Fruit fly (Drosophila melanogaster): ENCODE measurements around the gene Rab9D.

Rab9D gene

DNA sequence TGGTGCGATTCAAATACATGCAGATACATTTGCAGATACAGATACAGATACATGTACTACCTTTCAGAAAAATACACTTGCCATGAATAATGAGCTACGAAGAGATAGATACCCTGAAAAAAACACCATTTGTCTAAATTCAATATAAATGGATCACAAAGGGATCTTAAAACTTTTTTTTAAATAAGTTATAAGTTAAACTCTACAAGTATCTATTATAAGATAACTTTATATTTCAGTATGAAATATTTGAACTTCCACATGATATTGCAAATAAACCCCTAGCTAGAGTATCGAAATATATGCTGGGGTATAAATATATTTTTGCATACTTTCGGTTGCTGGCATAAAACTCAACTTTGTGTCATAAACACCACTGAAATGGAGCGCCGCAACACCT lies 27.5 kb upstream of the Rab9D start (continued):
- TF ChIP-seq CG11762 (GFP tag; optimal IDR thresholded peaks at IDR 0.05; ENCODE audit: insufficient read depth) (peak; percentile 14), Ets96B (tag; optimal IDR thresholded peaks at IDR 0.05) (peak; percentile 68), fd85E (GFP tag; optimal IDR thresholded peaks at IDR 0.05) (no peak), acj6 (GFP tag; optimal IDR thresholded peaks at IDR 0.05) (peak; percentile 71), Sox15 (GFP tag; optimal IDR thresholded peaks at IDR 0.05) (no peak), svp (GFP tag) (peak; percentile 77), CG7368 (GFP tag; optimal IDR thresholded peaks at IDR 0.05) (peak; percentile 49), dac (GFP tag; optimal IDR thresholded peaks at IDR 0.05) (peak; percentile 42), CG16779 (tag; optimal IDR thresholded peaks at IDR 0.05) (peak; percentile 5), CG15336 (GFP tag; IDR thresholded peaks at IDR 0.05) (peak; percentile 89), CG6163 (GFP tag; IDR thresholded peaks at IDR 0.05) (peak; percentile 73), CG11294 (GFP tag; IDR thresholded peaks at IDR 0.05) (peak; percentile 65), Blimp-1 (GFP tag; optimal IDR thresholded peaks at IDR 0.05) (peak; percentile 25), vri (GFP tag; optimal IDR thresholded peaks at IDR 0.05) (peak; percentile 15), net (GFP tag; optimal IDR thresholded peaks at IDR 0.05) (peak; percentile 64), Eip78C (GFP tag) (peak; percentile 94), CG3919 (GFP tag; optimal IDR thresholded peaks at IDR 0.05) (peak; percentile 72), CG8119 (GFP tag; IDR thresholded peaks at IDR 0.05) (peak; percentile 86), CG1621 (tag; optimal IDR thresholded peaks at IDR 0.05) (peak; percentile 13), spab (GFP tag; optimal IDR thresholded peaks at IDR 0.05) (peak; percentile 36), eg (GFP tag; IDR thresholded peaks at IDR 0.05) (peak; percentile 84), CG34406 (GFP tag; optimal IDR thresholded peaks at IDR 0.05) (peak; percentile 69), Eip75B (GFP tag; optimal IDR thresholded peaks at IDR 0.05) (peak; percentile 56), Lpt (GFP tag; optimal IDR thresholded peaks at IDR 0.05) (peak; percentile 65), OdsH (GFP tag; optimal IDR thresholded peaks at IDR 0.05) (peak; percentile 82), CG11902 (GFP tag; optimal IDR thresholded peaks at IDR 0.05) (peak; percentile 22), Sox14 (GFP tag; optimal IDR thresholded peaks at IDR 0.05) (peak; percentile 54), CG31627 (GFP tag; optimal IDR thresholded peaks at IDR 0.05) (peak; percentile 44), CG4318 (GFP tag; optimal IDR thresholded peaks at IDR 0.05) (peak; percentile 82), Gug (GFP tag; IDR thresholded peaks at IDR 0.05) (peak; percentile 76), Hr4 (GFP tag; optimal IDR thresholded peaks at IDR 0.05) (peak; percentile 78)

DNA sequence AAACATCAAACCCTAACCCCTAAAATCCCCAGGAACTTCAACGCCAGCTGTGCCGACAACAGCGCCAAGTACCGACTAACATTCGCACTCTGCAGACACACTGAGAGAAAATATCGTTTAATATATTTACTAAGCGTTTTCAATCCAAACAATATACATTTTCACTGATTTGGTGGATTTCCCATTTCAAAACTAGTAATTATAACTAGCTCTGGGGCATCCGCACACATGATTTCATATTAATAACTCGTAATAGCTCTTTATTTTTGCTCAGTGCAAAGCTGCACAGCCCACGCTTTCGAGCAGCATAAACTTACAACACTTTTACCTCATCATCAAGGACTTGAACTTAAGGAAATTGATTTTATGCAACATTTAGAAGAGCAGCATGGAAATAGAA lies 24.7 kb upstream of the Rab9D start:
- TF ChIP-seq OdsH (GFP tag; optimal IDR thresholded peaks at IDR 0.05) = no peak
- no peak for TF ChIP-seq vri (GFP tag; optimal IDR thresholded peaks at IDR 0.05)
- no peak for TF ChIP-seq CG34406 (GFP tag; optimal IDR thresholded peaks at IDR 0.05)
- TF ChIP-seq Hr4 (GFP tag; optimal IDR thresholded peaks at IDR 0.05) = peak; percentile 17
- TF ChIP-seq fd85E (GFP tag; optimal IDR thresholded peaks at IDR 0.05) = no peak
- no peak for TF ChIP-seq CG3919 (GFP tag; optimal IDR thresholded peaks at IDR 0.05)
- no peak for TF ChIP-seq eg (GFP tag; IDR thresholded peaks at IDR 0.05)
- TF ChIP-seq Blimp-1 (GFP tag; optimal IDR thresholded peaks at IDR 0.05) = no peak
- TF ChIP-seq dsx (GFP tag; optimal IDR thresholded peaks at IDR 0.05; ENCODE audit: poor library complexity, severe bottlenecking) = no peak
- peak; percentile 50 for TF ChIP-seq Eip78C (GFP tag)
- TF ChIP-seq CG6276 (GFP tag; optimal IDR thresholded peaks at IDR 0.05) = no peak
- no peak for TF ChIP-seq spab (GFP tag; optimal IDR thresholded peaks at IDR 0.05)
- TF ChIP-seq Hr39 (GFP tag; optimal IDR thresholded peaks at IDR 0.05) = no peak
- TF ChIP-seq CG8319 (GFP tag; optimal IDR thresholded peaks at IDR 0.05) = no peak
- no peak for TF ChIP-seq fkh (GFP tag; optimal IDR thresholded peaks at IDR 0.05)
- no peak for TF ChIP-seq achi (GFP tag; optimal IDR thresholded peaks at IDR 0.05)
- no peak for TF ChIP-seq CG6792 (GFP tag; optimal IDR thresholded peaks at IDR 0.05)
- no peak for TF ChIP-seq cyc (GFP tag; optimal IDR thresholded peaks at IDR 0.05)
- TF ChIP-seq net (GFP tag; optimal IDR thresholded peaks at IDR 0.05) = no peak
- TF ChIP-seq Sox14 (GFP tag; optimal IDR thresholded peaks at IDR 0.05) = no peak
- no peak for TF ChIP-seq CG6808 (GFP tag; optimal IDR thresholded peaks at IDR 0.05)
- peak; percentile 23 for TF ChIP-seq CG32006 (GFP tag; optimal IDR thresholded peaks at IDR 0.05)
- TF ChIP-seq Smox (GFP tag; optimal IDR thresholded peaks at IDR 0.05) = no peak
- no peak for TF ChIP-seq Hr38 (GFP tag; optimal IDR thresholded peaks at IDR 0.05)
- TF ChIP-seq svp (GFP tag) = peak; percentile 19
- TF ChIP-seq CG4318 (GFP tag; optimal IDR thresholded peaks at IDR 0.05) = no peak
- TF ChIP-seq CG11294 (GFP tag; IDR thresholded peaks at IDR 0.05) = no peak
- TF ChIP-seq pdm3 (GFP tag; optimal IDR thresholded peaks at IDR 0.05) = no peak
- TF ChIP-seq CG31627 (GFP tag; optimal IDR thresholded peaks at IDR 0.05) = no peak
- no peak for TF ChIP-seq lz (GFP tag; optimal IDR thresholded peaks at IDR 0.05)
- TF ChIP-seq CG6163 (GFP tag; IDR thresholded peaks at IDR 0.05) = 0 out of 3 replicates have a peak, but pooled peaks have one; percentile 14

Data from whole organism, prepupa.